Worm (Caenorhabditis elegans) whole organism, L2 larva: ENCODE measurements around the gene inf-1.

Experiments used
- C34F6.9 ChIP-seq: fragments of 150-350 bp; optimal IDR thresholded peaks from 2 replicates; lab custom pipeline; 2014; ENCODE audit warnings: missing biosample characterization, missing genetic modification characterization
- F13H6.1 ChIP-seq: sonication (generic microtip); optimal IDR thresholded peaks from 2 replicates; lab custom pipeline; 2016; ENCODE audit warnings: missing genetic modification characterization, missing compliant biosample characterization
- R02D3.7 ChIP-seq: fragments of 150-350 bp; optimal IDR thresholded peaks from 2 replicates; lab custom pipeline; 2014; ENCODE audit warnings: missing biosample characterization, missing genetic modification characterization
- Y55F3AM.14 ChIP-seq: fragments of 200-800 bp; sonication (Bioruptor generic); optimal IDR thresholded peaks from 2 replicates; lab custom pipeline; 2018; ENCODE audit warnings: mild to moderate bottlenecking, missing genetic modification characterization, missing compliant biosample characterization
- ZK546.5 ChIP-seq: sonication (generic microtip); optimal IDR thresholded peaks from 2 replicates; lab custom pipeline; 2017; ENCODE audit warnings: missing biosample characterization, missing genetic modification characterization
- alr-1 ChIP-seq: fragments of 150-350 bp; optimal IDR thresholded peaks from 2 replicates; lab custom pipeline; 2014; ENCODE audit warnings: missing biosample characterization, missing genetic modification characterization
- aly-2 ChIP-seq: fragments of 150-350 bp; optimal IDR thresholded peaks from 2 replicates; lab custom pipeline; 2014; ENCODE audit warnings: missing biosample characterization, missing genetic modification characterization
- ama-1 ChIP-seq: fragments of 150-350 bp; optimal IDR thresholded peaks from 2 replicates; lab custom pipeline; 2018; ENCODE audit warnings: inconsistent platforms
- blmp-1 ChIP-seq: sonication (generic microtip); optimal IDR thresholded peaks from 2 replicates; lab custom pipeline; 2017; ENCODE audit warnings: missing genetic modification characterization, mild to moderate bottlenecking, missing compliant biosample characterization, antibody characterized with exemption, moderate library complexity; ENCODE audit not compliant: insufficient read depth
- crh-2 ChIP-seq: sonication (generic microtip); optimal IDR thresholded peaks from 2 replicates; lab custom pipeline; 2017; ENCODE audit warnings: missing biosample characterization, missing genetic modification characterization
- dmd-4 ChIP-seq: sonication (generic microtip); optimal IDR thresholded peaks from 2 replicates; lab custom pipeline; 2017; ENCODE audit warnings: missing biosample characterization, missing genetic modification characterization
- egl-27 ChIP-seq: sonication (generic microtip); optimal IDR thresholded peaks from 3 replicates; lab custom pipeline; 2017; ENCODE audit warnings: missing biosample characterization, missing genetic modification reagents, missing genetic modification characterization
- elt-1 ChIP-seq: fragments of 150-350 bp; optimal IDR thresholded peaks from 2 replicates; lab custom pipeline; 2014; ENCODE audit warnings: missing biosample characterization, missing genetic modification characterization
- elt-3 ChIP-seq: sonication (generic microtip); optimal IDR thresholded peaks from 2 replicates; lab custom pipeline; 2017; ENCODE audit warnings: missing biosample characterization, missing genetic modification characterization
- fos-1 ChIP-seq: fragments of 150-350 bp; optimal IDR thresholded peaks from 2 replicates; lab custom pipeline; 2014; ENCODE audit warnings: missing biosample characterization, missing genetic modification characterization
- gmeb-1 ChIP-seq: fragments of 150-350 bp; optimal IDR thresholded peaks from 2 replicates; lab custom pipeline; 2014; ENCODE audit warnings: missing biosample characterization, missing genetic modification characterization
- lin-11 ChIP-seq: fragments of 150-350 bp; sonication (generic microtip); optimal IDR thresholded peaks from 2 replicates; lab custom pipeline; 2014; ENCODE audit warnings: missing biosample characterization, missing genetic modification characterization, inconsistent platforms, mixed read lengths
- lin-13 ChIP-seq: fragments of 150-350 bp; optimal IDR thresholded peaks from 2 replicates; lab custom pipeline; 2014; ENCODE audit warnings: missing biosample characterization, missing genetic modification reagents, missing genetic modification characterization
- lin-39 ChIP-seq: fragments of 150-350 bp; optimal IDR thresholded peaks from 2 replicates; lab custom pipeline; 2014; ENCODE audit warnings: missing biosample characterization, missing genetic modification reagents, missing genetic modification characterization
- lsy-2 ChIP-seq, 2 experiments: fragments of 150-350 bp in 1 of 2; sonication (generic microtip) in 1 of 2; optimal IDR thresholded peaks; 2 replicates each; lab custom pipeline; 2014 to 2017; ENCODE audit warnings: missing biosample characterization in 2 of 2, missing genetic modification characterization in 2 of 2
- mab-5 ChIP-seq: fragments of 150-350 bp; optimal IDR thresholded peaks from 2 replicates; lab custom pipeline; 2014; ENCODE audit warnings: missing biosample characterization, missing genetic modification characterization
- mdl-1 ChIP-seq, 2 experiments: fragments of 150-350 bp in 1 of 2; sonication (generic microtip) in 1 of 2; optimal IDR thresholded peaks; 2 replicates each; lab custom pipeline; 2017; ENCODE audit warnings: missing biosample characterization in 2 of 2, missing genetic modification characterization in 2 of 2
- nhr-10 ChIP-seq: sonication (generic microtip); optimal IDR thresholded peaks from 2 replicates; lab custom pipeline; 2017; ENCODE audit warnings: missing biosample characterization, missing genetic modification characterization
- nhr-11 ChIP-seq: fragments of 150-350 bp; optimal IDR thresholded peaks from 2 replicates; lab custom pipeline; 2014; ENCODE audit warnings: missing biosample characterization, missing genetic modification characterization
- nhr-12 ChIP-seq: fragments of 150-350 bp; optimal IDR thresholded peaks from 2 replicates; lab custom pipeline; 2014; ENCODE audit warnings: missing biosample characterization, missing genetic modification characterization
- nhr-129 ChIP-seq: fragments of 150-350 bp; optimal IDR thresholded peaks from 2 replicates; lab custom pipeline; 2014; ENCODE audit warnings: missing biosample characterization, missing genetic modification characterization
- nhr-21 ChIP-seq: fragments of 150-350 bp; optimal IDR thresholded peaks from 2 replicates; lab custom pipeline; 2014; ENCODE audit warnings: missing biosample characterization, missing genetic modification characterization
- nhr-23 ChIP-seq: fragments of 150-350 bp; optimal IDR thresholded peaks from 2 replicates; lab custom pipeline; 2014; ENCODE audit warnings: missing biosample characterization, missing genetic modification reagents, missing genetic modification characterization
- nhr-237 ChIP-seq: fragments of 150-350 bp; optimal IDR thresholded peaks from 2 replicates; lab custom pipeline; 2014; ENCODE audit warnings: missing biosample characterization, missing genetic modification characterization
- nhr-25 ChIP-seq: fragments of 150-350 bp; sonication (generic microtip); optimal IDR thresholded peaks from 3 replicates; lab custom pipeline; 2014; ENCODE audit warnings: missing biosample characterization, missing genetic modification characterization
- nhr-6 ChIP-seq: fragments of 150-350 bp; optimal IDR thresholded peaks from 2 replicates; lab custom pipeline; 2014; ENCODE audit warnings: missing biosample characterization, missing genetic modification characterization
- nhr-77 ChIP-seq: fragments of 150-350 bp; optimal IDR thresholded peaks from 2 replicates; lab custom pipeline; 2014; ENCODE audit warnings: missing biosample characterization, missing genetic modification characterization
- peb-1 ChIP-seq: fragments of 150-350 bp; optimal IDR thresholded peaks from 2 replicates; lab custom pipeline; 2014; ENCODE audit warnings: missing biosample characterization, missing genetic modification characterization
- sem-4 ChIP-seq: fragments of 150-350 bp; optimal IDR thresholded peaks from 2 replicates; lab custom pipeline; 2014; ENCODE audit warnings: missing biosample characterization, missing genetic modification reagents, missing genetic modification characterization
- skn-1 ChIP-seq: sonication (generic microtip); optimal IDR thresholded peaks from 2 replicates; lab custom pipeline; 2017; ENCODE audit warnings: missing biosample characterization, missing genetic modification characterization
- sma-3 ChIP-seq: sonication (generic microtip); optimal IDR thresholded peaks from 2 replicates; lab custom pipeline; 2016; ENCODE audit warnings: missing genetic modification reagents, missing genetic modification characterization, missing compliant biosample characterization
- sma-9 ChIP-seq, 2 experiments: fragments of 150-350 bp in 1 of 2; sonication (generic microtip) in 1 of 2; optimal IDR thresholded peaks; 2 replicates each; lab custom pipeline; 2014 to 2016; ENCODE audit warnings: missing genetic modification characterization in 2 of 2, mild to moderate bottlenecking in 1 of 2, missing biosample characterization in 1 of 2, missing compliant biosample characterization in 1 of 2, missing genetic modification reagents in 1 of 2, moderate library complexity in 1 of 2
- unc-39 ChIP-seq: fragments of 150-350 bp; optimal IDR thresholded peaks from 2 replicates; lab custom pipeline; 2014; ENCODE audit warnings: missing biosample characterization, missing genetic modification characterization
- unc-55 ChIP-seq: fragments of 150-350 bp; sonication (generic microtip); optimal IDR thresholded peaks from 3 replicates; lab custom pipeline; 2014; ENCODE audit warnings: missing biosample characterization, missing genetic modification reagents, missing genetic modification characterization
- unc-62 ChIP-seq: fragments of 150-350 bp; optimal IDR thresholded peaks from 2 replicates; lab custom pipeline; 2014; ENCODE audit warnings: missing biosample characterization, missing genetic modification reagents, missing genetic modification characterization
- zag-1 ChIP-seq: fragments of 150-350 bp; optimal IDR thresholded peaks from 2 replicates; lab custom pipeline; 2014; ENCODE audit warnings: missing biosample characterization, missing genetic modification characterization
- ztf-1 ChIP-seq: fragments of 200-800 bp; sonication (Bioruptor generic); conservative IDR thresholded peaks from 2 replicates; pipeline ENCODE4 v1.3.6; 2022; ENCODE audit warnings: missing genetic modification characterization, missing compliant biosample characterization
- ztf-11 ChIP-seq: sonication (generic microtip); optimal IDR thresholded peaks from 2 replicates; lab custom pipeline; 2017; ENCODE audit warnings: missing biosample characterization, missing genetic modification characterization
- ztf-4 ChIP-seq: fragments of 150-350 bp; optimal IDR thresholded peaks from 2 replicates; lab custom pipeline; 2014; ENCODE audit warnings: missing biosample characterization, missing genetic modification characterization

Gene inf-1

DNA sequence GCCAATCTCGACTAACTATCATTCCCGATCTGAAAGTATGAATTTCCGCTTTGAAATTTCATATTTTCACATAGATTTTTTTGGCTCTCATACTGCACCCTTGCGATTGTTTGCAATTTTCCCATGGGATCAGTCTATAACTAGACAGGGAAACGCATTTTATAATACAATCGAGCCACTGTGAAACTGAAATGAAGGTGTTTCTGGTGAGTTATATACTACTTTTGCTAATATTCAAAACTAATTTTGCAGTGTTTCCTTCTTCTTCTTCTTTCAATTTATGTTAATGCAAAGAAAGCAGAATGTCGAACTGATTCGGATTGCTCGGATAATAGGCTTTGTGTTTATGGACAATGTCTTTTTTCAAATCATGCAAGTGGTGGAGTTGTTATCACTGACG is 44.0 kb upstream of the inf-1 start:
- no peak for TF ChIP-seq nhr-6 (tag; lab: Kevin White, UChicago)
- no peak for TF ChIP-seq ama-1 (lab: Kevin White, UChicago)
- TF ChIP-seq lsy-2 (tag; optimal IDR thresholded peaks at IDR 0.05; lab: Kevin White, UChicago), result no peak
- TF ChIP-seq mab-5, result no peak
- TF ChIP-seq nhr-11 (tag; lab: Kevin White, UChicago), result no peak
- TF ChIP-seq ztf-1 (GFP tag; lab: Robert Waterston, UW), result no peak
- no peak for TF ChIP-seq nhr-129 (tag; lab: Kevin White, UChicago)
- no peak for TF ChIP-seq egl-27 (tag; lab: Kevin White, UChicago)
- no peak for TF ChIP-seq mdl-1 (tag; optimal IDR thresholded peaks at IDR 0.05; lab: Kevin White, UChicago)
- TF ChIP-seq, all 48 proteins: peak for 0

DNA sequence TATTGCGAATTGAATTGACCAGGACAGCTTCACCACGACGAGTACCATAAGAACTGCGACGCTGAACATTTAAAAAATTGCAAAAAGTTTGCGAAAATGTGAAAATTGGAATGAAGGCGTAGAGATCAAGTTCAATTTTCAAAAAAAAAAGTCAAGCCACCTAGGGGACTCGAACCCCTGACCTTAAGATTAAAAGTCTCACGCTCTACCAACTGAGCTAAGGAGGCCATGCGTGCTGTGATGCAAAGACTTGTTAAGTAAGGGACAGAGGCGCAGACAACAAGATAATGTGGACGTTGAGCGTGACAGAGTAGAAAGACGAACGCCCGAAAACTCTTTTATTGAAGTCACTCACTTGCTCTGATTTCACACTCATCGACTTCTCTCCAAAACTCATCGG is 42.4 kb upstream of the inf-1 start:
- TF ChIP-seq nhr-21 (tag; lab: Kevin White, UChicago) (peak; percentile 2), unc-62 (GFP tag; lab: Kevin White, UChicago) (no peak), nhr-77 (no peak), ztf-4 (tag; lab: Kevin White, UChicago) (peak; percentile 40), crh-2 (tag; lab: Kevin White, UChicago) (peak; percentile 68), nhr-6 (tag; lab: Kevin White, UChicago) (no peak), unc-55 (GFP tag; lab: Kevin White, UChicago) (peak; percentile 73), gmeb-1 (peak; percentile 61), peb-1 (tag; lab: Kevin White, UChicago) (no peak), nhr-12 (tag; lab: Kevin White, UChicago) (no peak), ama-1 (lab: Kevin White, UChicago) (no peak), nhr-11 (tag; lab: Kevin White, UChicago) (peak; percentile 19), dmd-4 (tag; lab: Kevin White, UChicago) (no peak), sma-9 (GFP tag; optimal IDR thresholded peaks at IDR 0.05; lab: Kevin White, UChicago) (peak; percentile 76), sma-9 (tag; optimal IDR thresholded peaks at IDR 0.05; lab: Kevin White, UChicago) (no peak), alr-1 (tag; lab: Kevin White, UChicago) (no peak), nhr-129 (tag; lab: Kevin White, UChicago) (peak; percentile 93), lin-11 (tag; lab: Kevin White, UChicago) (peak; percentile 50), nhr-25 (tag; lab: Kevin White, UChicago) (no peak), zag-1 (tag; lab: Kevin White, UChicago) (peak; percentile 7), elt-3 (tag; lab: Kevin White, UChicago) (no peak), Y55F3AM.14 (no peak), mab-5 (no peak), nhr-23 (no peak), sma-3 (GFP tag; lab: Kevin White, UChicago) (no peak), lin-39 (tag; lab: Kevin White, UChicago) (no peak), mdl-1 (tag; optimal IDR thresholded peaks at IDR 0.05; lab: Kevin White, UChicago) (peak in 1 of 2 experiments; percentile 48), egl-27 (tag; lab: Kevin White, UChicago) (peak; percentile 37), ZK546.5 (tag; lab: Kevin White, UChicago) (no peak), R02D3.7 (tag; lab: Kevin White, UChicago) (no peak), lin-13 (GFP tag; lab: Kevin White, UChicago) (peak; percentile 52), fos-1 (tag; lab: Kevin White, UChicago) (peak; percentile 38), nhr-237 (tag; lab: Kevin White, UChicago) (no peak), F13H6.1 (tag; lab: Kevin White, UChicago) (peak; percentile 42), lsy-2 (tag; optimal IDR thresholded peaks at IDR 0.05; lab: Kevin White, UChicago) (peak; percentile 56 to 74), C34F6.9 (tag; lab: Kevin White, UChicago) (peak; percentile 65)
- TF ChIP-seq, all 48 proteins: peak for 17

DNA sequence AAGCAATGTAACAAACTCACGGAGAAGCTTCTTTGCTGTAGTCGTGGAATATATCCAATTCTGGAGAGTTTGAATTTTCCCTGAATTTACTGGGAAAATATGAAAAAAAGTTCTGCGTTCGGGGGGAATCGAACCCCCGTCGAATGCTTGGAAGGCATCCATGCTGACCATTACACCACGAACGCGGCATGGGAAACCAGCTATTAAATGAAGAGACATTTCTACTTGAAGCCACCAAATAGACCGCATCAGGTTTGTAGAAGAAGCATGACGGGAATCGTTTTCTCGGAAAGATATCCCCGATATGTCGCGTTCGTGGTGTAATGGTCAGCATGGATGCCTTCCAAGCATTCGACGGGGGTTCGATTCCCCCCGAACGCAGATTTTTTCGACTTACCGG is 41.4 kb upstream of the inf-1 start:
- TF ChIP-seq nhr-21 (tag; lab: Kevin White, UChicago), result peak; percentile 49
- TF ChIP-seq nhr-23, result no peak
- TF ChIP-seq lin-13 (GFP tag; lab: Kevin White, UChicago), result peak; percentile 26
- no peak for TF ChIP-seq blmp-1
- TF ChIP-seq skn-1 (tag; lab: Kevin White, UChicago), result no peak
- TF ChIP-seq elt-1 (tag; lab: Kevin White, UChicago), result no peak
- no peak for TF ChIP-seq R02D3.7 (tag; lab: Kevin White, UChicago)
- TF ChIP-seq unc-62 (GFP tag; lab: Kevin White, UChicago), result no peak
- no peak for TF ChIP-seq nhr-10 (tag; lab: Kevin White, UChicago)
- no peak for TF ChIP-seq mab-5
- no peak for TF ChIP-seq nhr-77
- TF ChIP-seq lsy-2 (tag; optimal IDR thresholded peaks at IDR 0.05; lab: Kevin White, UChicago), result peak in 1 of 2 experiments; percentile 46
- peak; percentile 4 for TF ChIP-seq C34F6.9 (tag; lab: Kevin White, UChicago)
- TF ChIP-seq unc-55 (GFP tag; lab: Kevin White, UChicago), result peak; percentile 21
- TF ChIP-seq unc-39 (tag; lab: Kevin White, UChicago), result no peak
- no peak for TF ChIP-seq Y55F3AM.14
- no peak for TF ChIP-seq sem-4 (tag; lab: Kevin White, UChicago)
- TF ChIP-seq ztf-11 (tag; lab: Kevin White, UChicago), result no peak
- TF ChIP-seq F13H6.1 (tag; lab: Kevin White, UChicago), result no peak
- TF ChIP-seq aly-2 (tag; lab: Kevin White, UChicago), result no peak
- TF ChIP-seq lin-39 (tag; lab: Kevin White, UChicago), result no peak
- TF ChIP-seq sma-3 (GFP tag; lab: Kevin White, UChicago), result peak; percentile 25
- no peak for TF ChIP-seq ztf-1 (GFP tag; lab: Robert Waterston, UW)
- TF ChIP-seq ztf-4 (tag; lab: Kevin White, UChicago), result no peak
- no peak for TF ChIP-seq nhr-129 (tag; lab: Kevin White, UChicago)
- peak; percentile 32 for TF ChIP-seq sma-9 (GFP tag; optimal IDR thresholded peaks at IDR 0.05; lab: Kevin White, UChicago)
- no peak for TF ChIP-seq sma-9 (tag; optimal IDR thresholded peaks at IDR 0.05; lab: Kevin White, UChicago)
- TF ChIP-seq crh-2 (tag; lab: Kevin White, UChicago), result peak; percentile 40
- no peak for TF ChIP-seq lin-11 (tag; lab: Kevin White, UChicago)
- no peak for TF ChIP-seq ama-1 (lab: Kevin White, UChicago)
- no peak for TF ChIP-seq dmd-4 (tag; lab: Kevin White, UChicago)
- TF ChIP-seq egl-27 (tag; lab: Kevin White, UChicago), result no peak
